Worm (Caenorhabditis elegans) whole organism, mixed stage, embryonic: Measurements from ENCODE around the gene egl-27.

Experiments
- M03D4.4 ChIP-seq: sonication (generic microtip); optimal IDR thresholded peaks from 2 replicates; lab custom pipeline; 2017; ENCODE audit warnings: mild to moderate bottlenecking, missing genetic modification characterization, missing compliant biosample characterization
- blmp-1 ChIP-seq: fragments of 150-350 bp; optimal IDR thresholded peaks from 2 replicates; lab custom pipeline; 2014; ENCODE audit warnings: missing biosample characterization, missing genetic modification characterization
- ces-1 ChIP-seq: fragments of 150-350 bp; optimal IDR thresholded peaks from 2 replicates; lab custom pipeline; 2014; ENCODE audit warnings: missing biosample characterization, missing genetic modification reagents, missing genetic modification characterization
- cnd-1 ChIP-seq: fragments of 200-800 bp; sonication (Bioruptor generic); optimal IDR thresholded peaks from 2 replicates; lab custom pipeline; 2018; ENCODE audit warnings: mild to moderate bottlenecking, missing genetic modification characterization, missing compliant biosample characterization
- lin-13 ChIP-seq: fragments of 150-350 bp; optimal IDR thresholded peaks from 2 replicates; lab custom pipeline; 2014; ENCODE audit warnings: missing biosample characterization, missing genetic modification characterization
- mep-1 ChIP-seq: fragments of 150-350 bp; optimal IDR thresholded peaks from 2 replicates; lab custom pipeline; 2017; ENCODE audit warnings: missing biosample characterization, missing genetic modification reagents, missing genetic modification characterization, inconsistent platforms
- nhr-237 ChIP-seq: fragments of 150-350 bp; optimal IDR thresholded peaks from 2 replicates; lab custom pipeline; 2014; ENCODE audit warnings: missing biosample characterization, missing genetic modification characterization
- pha-4 ChIP-seq: fragments of 150-350 bp; optimal IDR thresholded peaks from 2 replicates; lab custom pipeline; 2018; ENCODE audit warnings: missing biosample characterization, missing genetic modification reagents, missing genetic modification characterization
- snpc-4 ChIP-seq: fragments of 150-350 bp; optimal IDR thresholded peaks from 2 replicates; lab custom pipeline; 2014; ENCODE audit warnings: missing biosample characterization, missing genetic modification characterization
- sptf-1 ChIP-seq: sonication (generic microtip); optimal IDR thresholded peaks from 2 replicates; lab custom pipeline; 2017; ENCODE audit warnings: mild to moderate bottlenecking, missing genetic modification characterization, moderate library complexity, missing compliant biosample characterization
- unc-39 ChIP-seq: fragments of 150-350 bp; optimal IDR thresholded peaks from 2 replicates; lab custom pipeline; 2014; ENCODE audit warnings: missing biosample characterization, missing genetic modification characterization
- unc-62 ChIP-seq: fragments of 150-350 bp; optimal IDR thresholded peaks from 2 replicates; lab custom pipeline; 2014; ENCODE audit warnings: missing biosample characterization, missing genetic modification reagents, missing genetic modification characterization
- ztf-11 ChIP-seq: fragments of 150-350 bp; optimal IDR thresholded peaks from 2 replicates; lab custom pipeline; 2014; ENCODE audit warnings: missing biosample characterization, missing genetic modification characterization

ce11 chrII:6870803-6871202 is 36.0 kb downstream of the egl-27 start, which contains the start of gene clhm-1:
- TF ChIP-seq mep-1 (tag; lab: Kevin White, UChicago) = no peak
- TF ChIP-seq cnd-1 = no peak
- TF ChIP-seq ces-1 = no peak
- no peak for TF ChIP-seq ztf-11 (tag; lab: Kevin White, UChicago)
- no peak for TF ChIP-seq nhr-237 (tag; lab: Kevin White, UChicago)
- TF ChIP-seq snpc-4 = no peak
- TF ChIP-seq pha-4 = no peak
- no peak for TF ChIP-seq sptf-1
- no peak for TF ChIP-seq M03D4.4 (tag; lab: Kevin White, UChicago)
- no peak for TF ChIP-seq lin-13 (tag; lab: Kevin White, UChicago)
- no peak for TF ChIP-seq unc-62 (GFP tag; lab: Kevin White, UChicago)
- no peak for TF ChIP-seq unc-39 (tag; lab: Kevin White, UChicago)
- TF ChIP-seq blmp-1 (tag; lab: Kevin White, UChicago) = no peak
